Worm (Caenorhabditis elegans) whole organism, late embryonic: ENCODE measurements around the gene grk-1.
A peak's percentile ranks its signal among the peaks of the same experiment; 100 is the strongest.

Experiments used
- C38D4.7 ChIP-seq: fragments of 200-800 bp; sonication (Bioruptor generic); optimal IDR thresholded peaks from 2 replicates; lab custom pipeline; 2018; ENCODE audit warnings: mild to moderate bottlenecking, missing genetic modification characterization, moderate library complexity, missing compliant biosample characterization
- F13H6.1 ChIP-seq: sonication (generic microtip); optimal IDR thresholded peaks from 2 replicates; lab custom pipeline; 2016; ENCODE audit warnings: missing genetic modification characterization, missing compliant biosample characterization
- K09A11.1 ChIP-seq: sonication (generic microtip); optimal IDR thresholded peaks from 2 replicates; lab custom pipeline; 2017; ENCODE audit warnings: antibody characterized with exemption, mild to moderate bottlenecking, missing genetic modification characterization, missing compliant biosample characterization; ENCODE audit not compliant: insufficient read depth
- T23F11.4 ChIP-seq: fragments of 200-800 bp; sonication (Bioruptor generic); optimal IDR thresholded peaks from 2 replicates; lab custom pipeline; 2018; ENCODE audit warnings: mild to moderate bottlenecking, missing genetic modification characterization, missing compliant biosample characterization
- ceh-14 ChIP-seq: sonication (generic microtip); optimal IDR thresholded peaks from 2 replicates; lab custom pipeline; 2016; ENCODE audit warnings: missing genotype, missing genetic modification characterization, missing compliant biosample characterization
- ceh-19 ChIP-seq: fragments of 200-800 bp; sonication (Bioruptor generic); optimal IDR thresholded peaks from 2 replicates; lab custom pipeline; 2018; ENCODE audit warnings: mild to moderate bottlenecking, missing genetic modification characterization, missing compliant biosample characterization
- ceh-2 ChIP-seq: sonication (generic microtip); optimal IDR thresholded peaks from 2 replicates; lab custom pipeline; 2016; ENCODE audit warnings: missing genotype, missing genetic modification characterization, missing compliant biosample characterization
- ceh-24 ChIP-seq: sonication (generic microtip); optimal IDR thresholded peaks from 2 replicates; lab custom pipeline; 2016; ENCODE audit warnings: mild to moderate bottlenecking, missing genetic modification characterization, missing compliant biosample characterization
- ceh-30 ChIP-seq: fragments of 150-350 bp; optimal IDR thresholded peaks from 2 replicates; lab custom pipeline; 2014; ENCODE audit warnings: missing biosample characterization, missing genetic modification characterization
- ceh-31 ChIP-seq: sonication (generic microtip); optimal IDR thresholded peaks from 2 replicates; lab custom pipeline; 2016; ENCODE audit warnings: missing genetic modification characterization, missing compliant biosample characterization
- ceh-45 ChIP-seq: fragments of 200-800 bp; sonication (Bioruptor generic); IDR thresholded peaks from 2 replicates; pipeline ENCODE4 v1.3.6; 2022; ENCODE audit warnings: missing genetic modification reagents, missing genetic modification characterization, missing compliant biosample characterization
- ceh-48 ChIP-seq: sonication (generic microtip); optimal IDR thresholded peaks from 2 replicates; lab custom pipeline; 2016; ENCODE audit warnings: missing genetic modification characterization, inconsistent platforms, missing compliant biosample characterization
- dve-1 ChIP-seq: sonication (generic microtip); optimal IDR thresholded peaks from 2 replicates; lab custom pipeline; 2017; ENCODE audit warnings: antibody characterized with exemption, mild to moderate bottlenecking, missing genetic modification characterization, missing compliant biosample characterization
- elt-2 ChIP-seq: sonication (generic microtip); optimal IDR thresholded peaks from 2 replicates; lab custom pipeline; 2016; ENCODE audit warnings: missing genetic modification reagents, missing genetic modification characterization, missing compliant biosample characterization
- ets-4 ChIP-seq: sonication (generic microtip); optimal IDR thresholded peaks from 2 replicates; lab custom pipeline; 2016; ENCODE audit warnings: missing genetic modification characterization, missing compliant biosample characterization
- eyg-1 ChIP-seq: sonication (generic microtip); optimal IDR thresholded peaks from 2 replicates; lab custom pipeline; 2016; ENCODE audit warnings: missing genotype, missing genetic modification characterization, missing compliant biosample characterization
- fkh-6 ChIP-seq: sonication (generic microtip); optimal IDR thresholded peaks from 2 replicates; lab custom pipeline; 2016; ENCODE audit warnings: missing genetic modification characterization, missing compliant biosample characterization
- hlh-15 ChIP-seq: sonication (generic microtip); optimal IDR thresholded peaks from 2 replicates; lab custom pipeline; 2016; ENCODE audit warnings: missing genetic modification characterization, missing compliant biosample characterization
- hlh-8 ChIP-seq: sonication (generic microtip); optimal IDR thresholded peaks from 2 replicates; lab custom pipeline; 2016; ENCODE audit warnings: missing genotype, missing genetic modification characterization, missing compliant biosample characterization
- lim-6 ChIP-seq: sonication (generic microtip); optimal IDR thresholded peaks from 2 replicates; lab custom pipeline; 2016; ENCODE audit warnings: missing genetic modification characterization, missing compliant biosample characterization
- mec-3 ChIP-seq: sonication (generic microtip); optimal IDR thresholded peaks from 2 replicates; lab custom pipeline; 2016; ENCODE audit warnings: borderline replicate concordance, missing genetic modification characterization, missing compliant biosample characterization
- nhr-11 ChIP-seq: fragments of 150-350 bp; optimal IDR thresholded peaks from 2 replicates; lab custom pipeline; 2014; ENCODE audit warnings: missing biosample characterization, missing genetic modification characterization
- odd-2 ChIP-seq: sonication (generic microtip); optimal IDR thresholded peaks from 2 replicates; lab custom pipeline; 2017; ENCODE audit warnings: antibody characterized with exemption, mild to moderate bottlenecking, missing genetic modification characterization, missing compliant biosample characterization
- pat-9 ChIP-seq: fragments of 200-800 bp; sonication (Bioruptor generic); optimal IDR thresholded peaks from 2 replicates; lab custom pipeline; 2018; ENCODE audit warnings: mild to moderate bottlenecking, missing genetic modification characterization, moderate library complexity, missing compliant biosample characterization
- pax-1 ChIP-seq: fragments of 150-350 bp; optimal IDR thresholded peaks from 2 replicates; lab custom pipeline; 2014; ENCODE audit warnings: missing biosample characterization, missing genetic modification characterization
- pqm-1 ChIP-seq: sonication (generic microtip); optimal IDR thresholded peaks from 2 replicates; lab custom pipeline; 2016; ENCODE audit warnings: missing genetic modification characterization, missing compliant biosample characterization
- pros-1 ChIP-seq: fragments of 150-350 bp; optimal IDR thresholded peaks from 2 replicates; lab custom pipeline; 2014; ENCODE audit warnings: missing biosample characterization, missing genetic modification reagents, missing genetic modification characterization
- rnt-1 ChIP-seq: sonication (generic microtip); optimal IDR thresholded peaks from 2 replicates; lab custom pipeline; 2016; ENCODE audit warnings: missing genetic modification characterization, missing compliant biosample characterization
- sox-4 ChIP-seq: sonication (generic microtip); optimal IDR thresholded peaks from 2 replicates; lab custom pipeline; 2017; ENCODE audit warnings: mild to moderate bottlenecking, missing genetic modification characterization, inconsistent platforms, missing compliant biosample characterization
- syd-9 ChIP-seq: sonication (generic microtip); optimal IDR thresholded peaks from 2 replicates; lab custom pipeline; 2016; ENCODE audit warnings: mild to moderate bottlenecking, missing genetic modification characterization, moderate library complexity, missing compliant biosample characterization
- unc-86 ChIP-seq: sonication (generic microtip); optimal IDR thresholded peaks from 2 replicates; lab custom pipeline; 2016; ENCODE audit warnings: missing genetic modification characterization, missing compliant biosample characterization
- ztf-16 ChIP-seq: sonication (generic microtip); optimal IDR thresholded peaks from 2 replicates; lab custom pipeline; 2017; ENCODE audit warnings: missing genetic modification characterization, missing compliant biosample characterization

grk-1 gene

ce11 chrX:9984889-9985404 is 14.1 kb downstream of the grk-1 start, which contains the start of gene F19C6.5:
Gene F19C6.5 (minus strand): TSS chrX:9984939.
- no peak for TF ChIP-seq ceh-24 (tag; lab: Kevin White, UChicago)
- peak; percentile 44 for TF ChIP-seq elt-2

- no peak for TF ChIP-seq ceh-19 (GFP tag; lab: Kevin White, UChicago)
- TF ChIP-seq ztf-16 (tag; lab: Kevin White, UChicago), result no peak
- no peak for TF ChIP-seq dve-1 (tag; lab: Kevin White, UChicago)
- no peak for TF ChIP-seq hlh-8
- TF ChIP-seq K09A11.1 (tag; lab: Kevin White, UChicago), result no peak
- no peak for TF ChIP-seq nhr-11 (tag; lab: Kevin White, UChicago)
- no peak for TF ChIP-seq mec-3 (tag; lab: Kevin White, UChicago)
- no peak for TF ChIP-seq hlh-15 (tag; lab: Kevin White, UChicago)
- no peak for TF ChIP-seq ceh-14 (tag; lab: Kevin White, UChicago)
- TF ChIP-seq ets-4 (tag; lab: Kevin White, UChicago), result no peak
- TF ChIP-seq ceh-45 (GFP tag; lab: Robert Waterston, UW), result no peak
- TF ChIP-seq pax-1 (tag; lab: Kevin White, UChicago), result no peak
- TF ChIP-seq C38D4.7 (GFP tag; lab: Kevin White, UChicago), result no peak
- TF ChIP-seq unc-86 (tag; lab: Kevin White, UChicago), result no peak
- no peak for TF ChIP-seq sox-4 (tag; lab: Kevin White, UChicago)
- TF ChIP-seq pqm-1 (tag; lab: Kevin White, UChicago), result no peak
- TF ChIP-seq ceh-24 (tag; lab: Kevin White, UChicago), result no peak
- no peak for TF ChIP-seq pros-1 (tag; lab: Kevin White, UChicago)
- no peak for TF ChIP-seq fkh-6 (tag; lab: Kevin White, UChicago)
Measured at ce11 chrX:9981259-9981658, 17.7 kb downstream of the grk-1 start.

ce11 chrX:9976206-9976605 is 22.8 kb downstream of the grk-1 start, which contains the start of gene mgl-1:
Gene mgl-1 (minus strand): TSS chrX:9976306.
- no peak for TF ChIP-seq pat-9 (tag; lab: Kevin White, UChicago)
- TF ChIP-seq ets-4 (tag; lab: Kevin White, UChicago), result no peak
- TF ChIP-seq dve-1 (tag; lab: Kevin White, UChicago), result no peak
- no peak for TF ChIP-seq ceh-2 (tag; lab: Kevin White, UChicago)
- TF ChIP-seq ceh-24 (tag; lab: Kevin White, UChicago), result no peak
- no peak for TF ChIP-seq pros-1 (tag; lab: Kevin White, UChicago)
- no peak for TF ChIP-seq syd-9 (tag; lab: Kevin White, UChicago)
- TF ChIP-seq rnt-1 (tag; lab: Kevin White, UChicago), result no peak
- no peak for TF ChIP-seq T23F11.4 (GFP tag; lab: Kevin White, UChicago)
- no peak for TF ChIP-seq ceh-30 (tag; lab: Kevin White, UChicago)
- TF ChIP-seq odd-2, result no peak

- no peak for TF ChIP-seq K09A11.1 (tag; lab: Kevin White, UChicago)
- TF ChIP-seq lim-6 (tag; lab: Kevin White, UChicago), result no peak
- no peak for TF ChIP-seq ceh-31 (tag; lab: Kevin White, UChicago)
- no peak for TF ChIP-seq unc-86 (tag; lab: Kevin White, UChicago)
- no peak for TF ChIP-seq hlh-15 (tag; lab: Kevin White, UChicago)
- no peak for TF ChIP-seq F13H6.1 (tag; lab: Kevin White, UChicago)
- TF ChIP-seq ceh-14 (tag; lab: Kevin White, UChicago), result no peak
- TF ChIP-seq ceh-48 (tag; lab: Kevin White, UChicago), result no peak
Measured at ce11 chrX:9965275-9965674, 33.7 kb downstream of the grk-1 start, which contains the start of gene pssy-1. Gene pssy-1 (plus strand): TSS chrX:9965592.

- TF ChIP-seq nhr-11 (tag; lab: Kevin White, UChicago) (no peak), eyg-1 (tag; lab: Kevin White, UChicago) (no peak)
Measured at ce11 chrX:9962535-9962934, 36.5 kb downstream of the grk-1 start.
